Fruit fly (Drosophila melanogaster): ENCODE measurements around the gene Zmynd8.

DNA sequence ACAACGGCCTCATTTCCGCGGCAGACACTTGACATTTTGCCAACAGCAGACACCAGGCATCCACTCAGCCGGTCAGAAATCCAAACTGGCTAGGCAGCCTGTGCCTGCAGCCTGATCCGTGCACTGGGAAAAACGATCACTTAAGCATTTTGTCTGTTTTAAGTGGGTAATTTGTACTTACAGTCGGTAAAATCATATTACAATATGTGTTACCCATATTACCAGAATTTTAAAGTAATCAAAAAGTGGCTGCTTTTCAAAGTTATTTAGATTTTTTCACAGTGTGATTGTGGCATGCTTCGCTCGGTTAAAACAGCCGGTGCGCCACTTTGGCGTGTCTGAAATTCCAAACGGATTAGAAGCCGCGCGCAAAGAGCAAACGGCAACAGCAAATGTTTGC, 11.5 kb downstream of the Zmynd8 start:
- peak; percentile 80 for TF ChIP-seq gl (tag; optimal IDR thresholded peaks at IDR 0.05)
- TF ChIP-seq EcR (GFP tag; optimal IDR thresholded peaks at IDR 0.05) = no peak
- TF ChIP-seq CG8301 (tag; optimal IDR thresholded peaks at IDR 0.05) = peak; percentile 99
- peak; percentile 77 for TF ChIP-seq CG13204 (GFP tag; optimal IDR thresholded peaks at IDR 0.05)
- peak; percentile 92 for TF ChIP-seq Pif1B (GFP tag; optimal IDR thresholded peaks at IDR 0.05)
- TF ChIP-seq fd96Ca (GFP tag; IDR thresholded peaks at IDR 0.05) = peak; percentile 98
- TF ChIP-seq D1 (tag; optimal IDR thresholded peaks at IDR 0.05) = no peak
- peak; percentile 79 for TF ChIP-seq CG34367 (tag; optimal IDR thresholded peaks at IDR 0.05)
- TF ChIP-seq Snoo (tag; optimal IDR thresholded peaks at IDR 0.05) = peak; percentile 61
- peak; percentile 93 for TF ChIP-seq Pif1A (GFP tag; optimal IDR thresholded peaks at IDR 0.05)
- TF ChIP-seq CG9948 (tag; optimal IDR thresholded peaks at IDR 0.05) = peak; percentile 90
- TF ChIP-seq CG10348 (GFP tag; IDR thresholded peaks at IDR 0.05) = peak; percentile 88
- TF ChIP-seq CG15710 (tag; optimal IDR thresholded peaks at IDR 0.05) = peak; percentile 79
- TF ChIP-seq CG17806 (tag; optimal IDR thresholded peaks at IDR 0.05) = peak; percentile 89

Data from whole organism, pupa.